Fruit fly (Drosophila melanogaster): ENCODE results near the gene CG32086.
A peak's percentile ranks its signal among the peaks of the same experiment; 100 is the strongest.

Gene CG32086

dm6 chr3L:11579919-11580318 lies 3.9 kb downstream of the CG32086 start, which contains the start of gene CG43390:
Gene CG43390 (minus strand): TSS chr3L:11579950.
- TF ChIP-seq seq (GFP tag; IDR thresholded peaks at IDR 0.05) (no peak), Awh (GFP tag; IDR thresholded peaks at IDR 0.05) (no peak; the same call in 1 of the 2 replicates), Hr78 (GFP tag; optimal IDR thresholded peaks at IDR 0.05) (no peak), onecut (GFP tag; IDR thresholded peaks at IDR 0.05) (no peak), CG12071 (GFP tag; optimal IDR thresholded peaks at IDR 0.05) (no peak), CG14965 (GFP tag; optimal IDR thresholded peaks at IDR 0.05; ENCODE audit: borderline replicate concordance) (no peak), CG10267 (tag; optimal IDR thresholded peaks at IDR 0.05) (no peak), CG6683 (GFP tag; optimal IDR thresholded peaks at IDR 0.05) (peak; percentile 7), Drgx (GFP tag; IDR thresholded peaks at IDR 0.05) (no peak), CG11723 (GFP tag; optimal IDR thresholded peaks at IDR 0.05) (no peak), zfh2 (GFP tag; optimal IDR thresholded peaks at IDR 0.05) (no peak), Sry-δ (GFP tag; optimal IDR thresholded peaks at IDR 0.05) (no peak), CG12236 (GFP tag; optimal IDR thresholded peaks at IDR 0.05) (no peak), CG6654 (GFP tag; optimal IDR thresholded peaks at IDR 0.05) (no peak), CG1792 (GFP tag; optimal IDR thresholded peaks at IDR 0.05) (peak; percentile 11), CG8281 (tag; optimal IDR thresholded peaks at IDR 0.05) (peak; percentile 14), CG33557 (GFP tag; optimal IDR thresholded peaks at IDR 0.05) (no peak), Bgb (GFP tag; IDR thresholded peaks at IDR 0.05; ENCODE audit: partially characterized antibody) (no peak), gt (GFP tag; IDR thresholded peaks at IDR 0.05) (no peak), CG1529 (GFP tag; optimal IDR thresholded peaks at IDR 0.05) (no peak), CG6854 (GFP tag; optimal IDR thresholded peaks at IDR 0.05) (peak; percentile 53), CG8359 (GFP tag; optimal IDR thresholded peaks at IDR 0.05; ENCODE audit: borderline replicate concordance) (no peak), mld (GFP tag; IDR thresholded peaks at IDR 0.05; ENCODE audit: partially characterized antibody) (no peak), inv (GFP tag; IDR thresholded peaks at IDR 0.05; ENCODE audit: partially characterized antibody) (no peak), CG12659 (GFP tag; optimal IDR thresholded peaks at IDR 0.05) (peak; percentile 45), Hey (tag; optimal IDR thresholded peaks at IDR 0.05) (peak; percentile 45), D19B (GFP tag; optimal IDR thresholded peaks at IDR 0.05) (peak; percentile 9), CG30431 (GFP tag; optimal IDR thresholded peaks at IDR 0.05) (no peak), Mrtf (GFP tag; IDR thresholded peaks at IDR 0.05) (no peak), sd (tag; optimal IDR thresholded peaks at IDR 0.05) (peak; percentile 64), her (GFP tag; optimal IDR thresholded peaks at IDR 0.05) (peak; percentile 16), Dfd (GFP tag; optimal IDR thresholded peaks at IDR 0.05) (no peak), odd (GFP tag; optimal IDR thresholded peaks at IDR 0.05) (peak; percentile 52), CG14050 (GFP tag; IDR thresholded peaks at IDR 0.05) (no peak), CG3838 (GFP tag; optimal IDR thresholded peaks at IDR 0.05) (no peak), Hmr (GFP tag; optimal IDR thresholded peaks at IDR 0.05) (peak; percentile 86), CG9609 (GFP tag; optimal IDR thresholded peaks at IDR 0.05) (no peak), lov (optimal IDR thresholded peaks at IDR 0.05) (no peak), lov (GFP tag; IDR thresholded peaks at IDR 0.05) (no peak), CG12391 (tag; optimal IDR thresholded peaks at IDR 0.05) (peak; percentile 5), Six4 (GFP tag; optimal IDR thresholded peaks at IDR 0.05) (no peak), Adf1 (GFP tag; IDR thresholded peaks at IDR 0.05) (peak; percentile 37; the same call in 1 of the 2 replicates), CG18599 (GFP tag; optimal IDR thresholded peaks at IDR 0.05) (peak; percentile 76), CG10654 (GFP tag; optimal IDR thresholded peaks at IDR 0.05) (no peak), wdn (GFP tag; IDR thresholded peaks at IDR 0.05) (no peak; the same call in 1 of the 2 replicates), Rfx (GFP tag; IDR thresholded peaks at IDR 0.05) (peak; percentile 77; the same call in 1 of the 2 replicates), CG3847 (GFP tag; IDR thresholded peaks at IDR 0.05) (no peak), Ssrp (tag; optimal IDR thresholded peaks at IDR 0.05) (no peak), Vsx1 (GFP tag; optimal IDR thresholded peaks at IDR 0.05) (no peak), Chrac-16 (GFP tag; optimal IDR thresholded peaks at IDR 0.05) (no peak), CG17361 (GFP tag; IDR thresholded peaks at IDR 0.05) (peak; percentile 40; the same call in 1 of the 3 replicates)
